Worm (Caenorhabditis elegans): Measurements from ENCODE around the gene clec-121.

clec-121 gene

DNA sequence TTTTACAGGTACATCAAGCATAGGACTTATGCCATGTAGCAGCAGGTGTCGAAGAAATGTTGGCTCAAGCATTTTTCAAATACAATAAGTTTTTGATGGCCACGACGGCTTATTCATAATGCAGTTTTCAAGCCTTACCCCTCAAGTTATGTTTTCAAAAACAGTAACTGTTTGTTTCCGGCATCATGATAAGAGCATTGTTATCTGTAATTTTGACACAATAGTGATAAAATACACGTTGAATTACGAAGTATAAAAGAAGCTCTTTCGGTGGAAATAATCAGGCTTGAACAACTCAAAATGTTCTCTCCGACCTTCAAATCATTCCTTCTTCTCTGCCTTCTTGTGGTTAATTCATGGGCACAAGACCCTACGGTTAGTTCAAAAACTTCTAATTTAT, at the start of gene clec-121:
TSS of gene clec-121 (plus strand) at position 301 of the 400 bp plus-strand sequence.
- TF ChIP-seq mab-5 (tag; optimal IDR thresholded peaks at IDR 0.05) (no peak), lsy-2 (tag; optimal IDR thresholded peaks at IDR 0.05) (no peak), blmp-1 (tag; optimal IDR thresholded peaks at IDR 0.05; ENCODE audit: insufficient read depth) (no peak), lin-11 (tag; optimal IDR thresholded peaks at IDR 0.05) (no peak), unc-39 (tag; optimal IDR thresholded peaks at IDR 0.05) (no peak), elt-3 (tag; optimal IDR thresholded peaks at IDR 0.05) (no peak)

DNA sequence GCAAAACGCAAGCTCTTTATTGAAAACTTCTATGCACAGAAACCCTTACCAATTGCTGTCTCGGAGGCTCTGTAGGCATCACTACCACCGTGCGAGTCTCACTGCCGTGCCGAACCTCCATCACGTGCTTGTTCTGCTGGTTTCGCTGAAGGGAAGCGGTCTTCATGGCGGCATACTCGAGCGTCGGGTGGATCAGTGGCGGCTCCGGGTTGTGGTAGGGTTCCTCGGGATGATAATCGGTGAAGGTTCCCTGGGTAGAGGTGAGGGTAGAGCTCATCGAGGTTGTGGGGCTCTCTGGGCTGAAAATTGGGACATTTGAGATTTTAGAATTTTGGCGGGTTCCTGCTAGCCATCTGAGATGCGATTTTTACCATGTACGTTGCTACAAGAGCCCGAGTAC, 49.3 kb upstream of the clec-121 start:
- no peak for TF ChIP-seq sma-3 (GFP tag; optimal IDR thresholded peaks at IDR 0.05)
- TF ChIP-seq mdl-1 (tag; optimal IDR thresholded peaks at IDR 0.05) = no peak
- no peak for TF ChIP-seq snpc-4 (tag; optimal IDR thresholded peaks at IDR 0.05)
- TF ChIP-seq lin-11 (tag; optimal IDR thresholded peaks at IDR 0.05) = no peak
- TF ChIP-seq blmp-1 (tag; optimal IDR thresholded peaks at IDR 0.05; ENCODE audit: insufficient read depth) = no peak
- no peak for TF ChIP-seq alr-1 (tag; optimal IDR thresholded peaks at IDR 0.05)
- no peak for TF ChIP-seq mbf-1 (tag; optimal IDR thresholded peaks at IDR 0.05)
- no peak for TF ChIP-seq nhr-237 (tag; optimal IDR thresholded peaks at IDR 0.05)
- TF ChIP-seq ztf-1 (GFP tag; conservative IDR thresholded peaks at IDR 0.05) = no peak
- TF ChIP-seq nhr-12 (tag; optimal IDR thresholded peaks at IDR 0.05) = no peak
- TF ChIP-seq nhr-10 (tag; optimal IDR thresholded peaks at IDR 0.05) = no peak
- TF ChIP-seq lin-39 (tag; optimal IDR thresholded peaks at IDR 0.05) = no peak
- TF ChIP-seq Y55F3AM.14 (GFP tag; optimal IDR thresholded peaks at IDR 0.05) = no peak

DNA sequence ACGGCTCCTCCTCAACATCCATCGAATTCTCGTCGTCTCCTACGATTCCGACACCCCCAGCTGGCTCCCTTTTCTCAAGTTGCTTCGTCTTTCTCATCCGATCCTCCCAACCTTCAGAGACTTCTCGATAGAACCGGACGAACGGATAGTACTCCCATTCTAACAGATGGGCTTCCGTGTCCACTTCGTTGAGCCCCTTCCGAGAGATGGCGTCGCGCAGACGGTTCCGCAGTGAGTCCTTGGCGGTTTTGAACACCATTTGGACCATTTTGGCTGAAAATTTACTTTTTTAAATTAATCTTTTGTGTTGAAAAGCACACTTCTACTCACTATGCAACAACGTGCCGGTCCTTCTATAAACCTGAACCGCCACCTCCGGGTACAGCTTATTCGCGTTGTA, 48.4 kb upstream of the clec-121 start:
- TF ChIP-seq ama-1 (optimal IDR thresholded peaks at IDR 0.05) = no peak
- no peak for TF ChIP-seq alr-1 (tag; optimal IDR thresholded peaks at IDR 0.05)
- no peak for TF ChIP-seq ceh-16 (tag; optimal IDR thresholded peaks at IDR 0.05)
- no peak for TF ChIP-seq ztf-4 (tag; optimal IDR thresholded peaks at IDR 0.05)
- TF ChIP-seq C34F6.9 (tag; optimal IDR thresholded peaks at IDR 0.05) = no peak
- no peak for TF ChIP-seq F13H6.1 (tag; optimal IDR thresholded peaks at IDR 0.05)

DNA sequence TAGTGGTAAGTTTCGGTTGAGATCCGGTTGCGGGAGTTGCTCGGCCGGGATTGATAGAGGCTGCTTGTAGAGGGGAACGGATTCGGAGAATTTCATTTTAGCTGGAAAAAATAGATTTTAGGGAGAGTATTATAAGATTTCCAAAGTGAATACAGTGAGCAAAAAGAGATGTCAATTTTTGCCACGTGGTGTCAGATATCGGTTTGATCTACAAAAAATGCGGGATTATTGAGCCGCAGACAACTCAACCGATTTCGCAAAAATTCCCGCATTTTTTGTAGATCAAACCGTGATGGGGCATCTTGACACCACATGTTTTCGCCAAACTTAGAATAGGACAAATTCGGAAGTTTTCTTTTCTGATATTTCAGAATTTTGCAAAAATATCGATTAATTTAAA, 47.9 kb upstream of the clec-121 start, which contains the start of gene lido-13:
TSS of gene lido-13 (minus strand) at position 101 of the 400 bp plus-strand sequence.
- TF ChIP-seq elt-3 (tag; optimal IDR thresholded peaks at IDR 0.05) = no peak

DNA sequence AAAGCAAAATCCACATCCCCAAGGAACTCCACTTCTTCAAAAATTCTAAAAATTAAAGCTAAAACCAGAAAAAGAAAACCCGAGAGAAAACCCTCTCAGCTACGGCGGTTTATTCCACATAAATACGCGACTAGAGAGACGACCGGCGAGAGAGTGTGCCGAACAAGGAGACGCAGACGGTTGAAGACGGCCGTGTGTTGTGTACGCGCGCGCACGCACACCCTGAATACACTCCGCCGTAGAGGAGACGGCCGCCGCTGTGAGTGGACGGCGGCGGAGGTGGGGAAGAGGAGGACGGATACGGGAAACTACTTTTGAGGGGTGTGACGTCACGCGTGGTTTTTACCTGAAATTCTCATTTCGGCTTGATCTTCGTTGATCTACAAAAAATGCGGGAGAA, 47.5 kb upstream of the clec-121 start:
- peak; percentile 19 for TF ChIP-seq F13H6.1 (tag; optimal IDR thresholded peaks at IDR 0.05)
- TF ChIP-seq unc-55 (GFP tag; optimal IDR thresholded peaks at IDR 0.05) = peak; percentile 36
- TF ChIP-seq R02D3.7 (tag; optimal IDR thresholded peaks at IDR 0.05) = no peak

DNA sequence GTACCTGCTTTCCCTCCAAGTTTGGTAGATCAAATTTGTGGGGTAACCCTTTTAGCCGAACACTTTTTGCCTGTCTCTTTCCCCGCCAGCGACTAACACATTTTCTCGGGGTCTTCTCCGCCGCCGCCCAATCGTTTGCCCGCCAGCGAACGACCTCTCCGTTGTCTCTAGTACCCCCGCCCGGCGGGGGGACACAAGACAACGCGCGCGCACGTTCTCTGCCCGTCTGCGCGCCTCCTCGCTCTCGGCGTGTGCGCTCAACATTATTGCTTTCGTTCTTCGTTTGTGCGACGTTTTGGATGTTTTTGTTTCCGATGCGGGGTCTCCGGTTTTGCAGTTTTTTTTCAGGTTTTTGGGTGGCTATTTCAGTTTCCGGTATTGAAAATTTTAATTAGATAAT, 46.6 kb upstream of the clec-121 start:
- TF ChIP-seq C34F6.9 (tag; optimal IDR thresholded peaks at IDR 0.05) (peak; percentile 35), crh-2 (tag; optimal IDR thresholded peaks at IDR 0.05) (peak; percentile 17), unc-55 (GFP tag; optimal IDR thresholded peaks at IDR 0.05) (peak; percentile 25), nhr-129 (tag; optimal IDR thresholded peaks at IDR 0.05) (peak; percentile 26), unc-39 (tag; optimal IDR thresholded peaks at IDR 0.05) (no peak)

DNA sequence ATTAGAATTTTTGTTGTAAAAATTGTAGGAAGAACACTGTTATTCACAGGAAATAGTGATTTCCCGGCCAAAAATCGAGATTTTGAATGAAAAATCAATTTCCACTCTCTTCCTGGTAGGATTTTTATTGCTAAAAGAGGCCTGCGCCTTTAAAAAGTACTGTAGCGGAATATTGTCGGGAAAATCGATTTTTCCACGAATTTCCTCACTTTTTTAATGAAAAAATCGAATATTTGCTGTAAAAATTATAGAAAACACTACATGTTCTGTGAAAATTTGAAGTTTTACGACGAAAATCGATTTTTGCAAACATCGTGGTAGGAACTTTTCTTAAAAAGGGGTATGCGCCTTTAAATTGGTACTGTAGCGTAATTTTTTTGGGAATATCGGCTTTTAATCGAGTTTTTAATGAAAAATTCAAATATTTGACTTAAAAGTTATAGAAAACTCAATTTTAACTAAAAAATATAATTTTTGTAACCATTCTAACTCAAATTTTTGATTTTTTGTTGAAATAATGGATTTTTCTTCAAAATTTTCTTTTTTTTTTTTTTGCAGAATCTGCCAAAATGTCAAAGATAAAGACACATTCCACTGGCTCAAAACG, 45.7 kb upstream of the clec-121 start, which contains the start of gene lin-8:
TSS of gene lin-8 (plus strand) at position 557 of the 607 bp plus-strand sequence.
- TF ChIP-seq unc-55 (GFP tag; optimal IDR thresholded peaks at IDR 0.05) (no peak), C34F6.9 (tag; optimal IDR thresholded peaks at IDR 0.05) (no peak), lin-13 (GFP tag; optimal IDR thresholded peaks at IDR 0.05) (no peak), sma-3 (GFP tag; optimal IDR thresholded peaks at IDR 0.05) (no peak), fos-1 (tag; optimal IDR thresholded peaks at IDR 0.05) (no peak), egl-27 (tag; optimal IDR thresholded peaks at IDR 0.05) (no peak), nhr-77 (tag; optimal IDR thresholded peaks at IDR 0.05) (no peak), ceh-82 (tag; optimal IDR thresholded peaks at IDR 0.05) (no peak), aly-2 (tag; optimal IDR thresholded peaks at IDR 0.05) (no peak), unc-62 (GFP tag; optimal IDR thresholded peaks at IDR 0.05) (no peak), nhr-10 (tag; optimal IDR thresholded peaks at IDR 0.05) (no peak)

All from whole organism, L2 larva.